Fruit fly (Drosophila melanogaster): ENCODE data around the gene Gr77a.

Gr77a gene

dm6 chr3L:20771891-20772646 lies 32.8 kb upstream of the Gr77a start (continued):
- peak; percentile 49; the same call in 1 of the 3 replicates for TF ChIP-seq CG11093 (GFP tag; IDR thresholded peaks at IDR 0.05)
- no peak for TF ChIP-seq HLH4C (GFP tag; IDR thresholded peaks at IDR 0.05; ENCODE audit: partially characterized antibody)
- TF ChIP-seq CG8089 (GFP tag; optimal IDR thresholded peaks at IDR 0.05), result peak; percentile 1
- TF ChIP-seq CG10959 (GFP tag; IDR thresholded peaks at IDR 0.05), result peak; percentile 65
- TF ChIP-seq Dref (GFP tag; IDR thresholded peaks at IDR 0.05), result no peak
- TF ChIP-seq Max (GFP tag; optimal IDR thresholded peaks at IDR 0.05), result peak; percentile 75
- 0 out of 3 replicates have a peak, but pooled peaks have one; percentile 38 for TF ChIP-seq C15 (GFP tag; IDR thresholded peaks at IDR 0.05)
- no peak; the same call in 2 of the 3 replicates for TF ChIP-seq CG34224 (GFP tag; IDR thresholded peaks at IDR 0.05; ENCODE audit: partially characterized antibody)
- no peak for TF ChIP-seq CG14667 (GFP tag; IDR thresholded peaks at IDR 0.05)
- TF ChIP-seq gcm (GFP tag; optimal IDR thresholded peaks at IDR 0.05), result peak; percentile 67
- TF ChIP-seq cad (GFP tag; optimal IDR thresholded peaks at IDR 0.05), result no peak
- peak; percentile 83; the same call in 2 of the 3 replicates for TF ChIP-seq otp (GFP tag; IDR thresholded peaks at IDR 0.05)
- peak; percentile 68 for TF ChIP-seq run (tag; optimal IDR thresholded peaks at IDR 0.05)
- TF ChIP-seq mam (GFP tag; optimal IDR thresholded peaks at IDR 0.05), result peak; percentile 64
- peak; percentile 70 to 71 for TF ChIP-seq chif (GFP tag; optimal IDR thresholded peaks at IDR 0.05)
- peak; percentile 73 for TF ChIP-seq wek (GFP tag; optimal IDR thresholded peaks at IDR 0.05)
- TF ChIP-seq pzg (GFP tag; optimal IDR thresholded peaks at IDR 0.05), result peak; percentile 12
- TF ChIP-seq tna (GFP tag; IDR thresholded peaks at IDR 0.05; ENCODE audit: partially characterized antibody), result no peak
- TF ChIP-seq CG17568 (GFP tag; optimal IDR thresholded peaks at IDR 0.05), result peak; percentile 63
- peak; percentile 67; the same call in 1 of the 2 replicates for TF ChIP-seq Rx (GFP tag; IDR thresholded peaks at IDR 0.05)
- TF ChIP-seq HLH54F (GFP tag; optimal IDR thresholded peaks at IDR 0.05), result peak; percentile 51
- TF ChIP-seq ranshi (GFP tag; IDR thresholded peaks at IDR 0.05), result peak; percentile 81
- no peak for TF ChIP-seq pros (GFP tag; optimal IDR thresholded peaks at IDR 0.05)
- peak; percentile 42 for TF ChIP-seq rib (GFP tag; IDR thresholded peaks at IDR 0.05)
- TF ChIP-seq CG9817 (tag; optimal IDR thresholded peaks at IDR 0.05), result peak; percentile 30
- TF ChIP-seq CG43689 (GFP tag; IDR thresholded peaks at IDR 0.05), result no peak
- TF ChIP-seq pho (GFP tag; optimal IDR thresholded peaks at IDR 0.05), result peak; percentile 59
- no peak for TF ChIP-seq Poxn (GFP tag; IDR thresholded peaks at IDR 0.05)
- TF ChIP-seq CG6683 (GFP tag; optimal IDR thresholded peaks at IDR 0.05), result peak; percentile 72
- peak; percentile 12 for TF ChIP-seq CG15696 (tag; optimal IDR thresholded peaks at IDR 0.05)
- TF ChIP-seq CG31365 (tag; optimal IDR thresholded peaks at IDR 0.05), result peak; percentile 39
- peak; percentile 26; the same call in 1 of the 2 replicates for TF ChIP-seq CG6272 (GFP tag; IDR thresholded peaks at IDR 0.05)
- TF ChIP-seq CG4424 (GFP tag; optimal IDR thresholded peaks at IDR 0.05), result peak; percentile 79
- no peak for TF ChIP-seq sqz (GFP tag; optimal IDR thresholded peaks at IDR 0.05)
- TF ChIP-seq maf-S (GFP tag; optimal IDR thresholded peaks at IDR 0.05), result peak; percentile 65
- no peak for TF ChIP-seq kni (GFP tag; optimal IDR thresholded peaks at IDR 0.05)
- no peak for TF ChIP-seq Trl (optimal IDR thresholded peaks at IDR 0.05)
- TF ChIP-seq Trl (GFP tag; optimal IDR thresholded peaks at IDR 0.05), result peak; percentile 66
- peak; percentile 66 for TF ChIP-seq scrt (GFP tag; optimal IDR thresholded peaks at IDR 0.05)
- no peak for TF ChIP-seq CG42726 (GFP tag; IDR thresholded peaks at IDR 0.05; ENCODE audit: partially characterized antibody)
- TF ChIP-seq HHEX (GFP tag; optimal IDR thresholded peaks at IDR 0.05), result peak; percentile 81
- peak; percentile 55 for TF ChIP-seq ttk (GFP tag; IDR thresholded peaks at IDR 0.05)
- TF ChIP-seq CG32767 (GFP tag; IDR thresholded peaks at IDR 0.05), result peak; percentile 73
- peak; percentile 49 for TF ChIP-seq Side (GFP tag; optimal IDR thresholded peaks at IDR 0.05)
- TF ChIP-seq hkb (optimal IDR thresholded peaks at IDR 0.05), result no peak
- TF ChIP-seq hkb (GFP tag; IDR thresholded peaks at IDR 0.05), result peak; percentile 94
- TF ChIP-seq ab (GFP tag; optimal IDR thresholded peaks at IDR 0.05), result no peak
- peak; percentile 67 for TF ChIP-seq cwo (GFP tag; optimal IDR thresholded peaks at IDR 0.05)
- peak; percentile 57; the same call in 1 of the 3 replicates for TF ChIP-seq Mrtf (GFP tag; IDR thresholded peaks at IDR 0.05)
- peak; percentile 42; the same call in 1 of the 2 replicates for TF ChIP-seq CG10321 (GFP tag; IDR thresholded peaks at IDR 0.05)
